Worm (Caenorhabditis elegans) whole organism, late embryonic: Measurements from ENCODE around the gene nxf-2.

Experiments
- ama-1 ChIP-seq: fragments of 150-350 bp; optimal IDR thresholded peaks from 2 replicates; lab custom pipeline; 2014
- ceh-18 ChIP-seq: sonication (generic microtip); optimal IDR thresholded peaks from 2 replicates; lab custom pipeline; 2016; ENCODE audit warnings: missing genetic modification characterization, missing compliant biosample characterization
- ceh-22 ChIP-seq: sonication (generic microtip); optimal IDR thresholded peaks from 2 replicates; lab custom pipeline; 2017; ENCODE audit warnings: missing biosample characterization, missing genetic modification characterization
- ceh-30 ChIP-seq: fragments of 150-350 bp; optimal IDR thresholded peaks from 2 replicates; lab custom pipeline; 2014; ENCODE audit warnings: missing biosample characterization, missing genetic modification characterization
- hlh-13 ChIP-seq: fragments of 200-800 bp; sonication (Bioruptor generic); optimal IDR thresholded peaks from 2 replicates; lab custom pipeline; 2018; ENCODE audit warnings: mild to moderate bottlenecking, missing genetic modification characterization, missing compliant biosample characterization
- pqm-1 ChIP-seq: sonication (generic microtip); optimal IDR thresholded peaks from 2 replicates; lab custom pipeline; 2016; ENCODE audit warnings: missing genetic modification characterization, missing compliant biosample characterization
- ttx-3 ChIP-seq: sonication (generic microtip); optimal IDR thresholded peaks from 2 replicates; lab custom pipeline; 2016; ENCODE audit warnings: missing genetic modification reagents, missing genetic modification characterization, missing compliant biosample characterization
- unc-42 ChIP-seq: sonication (generic microtip); optimal IDR thresholded peaks from 2 replicates; lab custom pipeline; 2016; ENCODE audit warnings: missing genotype, missing genetic modification characterization, missing compliant biosample characterization
- unc-86 ChIP-seq: sonication (generic microtip); optimal IDR thresholded peaks from 2 replicates; lab custom pipeline; 2016; ENCODE audit warnings: missing genetic modification characterization, missing compliant biosample characterization

ce11 chrV:14378986-14379385, 38.6 kb downstream of the nxf-2 start, which contains the start of gene npr-43:
- TF ChIP-seq ttx-3 (tag; lab: Kevin White, UChicago), result no peak
- no peak for TF ChIP-seq pqm-1
- no peak for TF ChIP-seq ceh-30 (tag; lab: Kevin White, UChicago)
- no peak for TF ChIP-seq unc-42 (tag; lab: Kevin White, UChicago)
- no peak for TF ChIP-seq ama-1
- no peak for TF ChIP-seq unc-86 (tag; lab: Kevin White, UChicago)
- no peak for TF ChIP-seq ceh-22
- TF ChIP-seq ceh-18 (tag; lab: Kevin White, UChicago), result no peak
- no peak for TF ChIP-seq hlh-13
